Worm (Caenorhabditis elegans): ENCODE data around the gene K05F1.14.

ce11 chrII:5774120-5774519, 18.3 kb downstream of the K05F1.14 start, which contains the start of the genes dmd-5 and F10C1.1:
- TF ChIP-seq ZK546.5 (tag; optimal IDR thresholded peaks at IDR 0.05): no peak
- TF ChIP-seq nhr-10 (tag; optimal IDR thresholded peaks at IDR 0.05): no peak
- TF ChIP-seq egl-27 (tag; optimal IDR thresholded peaks at IDR 0.05): no peak
- no peak for TF ChIP-seq peb-1 (tag; optimal IDR thresholded peaks at IDR 0.05)
- TF ChIP-seq elt-3 (tag; optimal IDR thresholded peaks at IDR 0.05): no peak

All from whole organism, L2 larva.